Fruit fly (Drosophila melanogaster) whole organism, prepupa: ENCODE results near the gene Mocs1.

Experiments
- CG6163 ChIP-seq: fragments of 200-800 bp; sonication (Bioruptor generic); IDR thresholded peaks from 3 replicates; pipeline ENCODE4 v1.3.6; 2022; ENCODE audit warnings: missing biosample characterization, missing genetic modification characterization
- CG6792 ChIP-seq: fragments of 200-800 bp; sonication (Bioruptor generic); optimal IDR thresholded peaks from 3 replicates; lab custom pipeline; 2016; ENCODE audit warnings: missing biosample characterization, missing genetic modification characterization
- CG8632 ChIP-seq: fragments of 200-800 bp; sonication (Bioruptor generic); optimal IDR thresholded peaks from 3 replicates; lab custom pipeline; 2016; ENCODE audit warnings: missing biosample characterization, missing genetic modification characterization
- Ets96B ChIP-seq: fragments of 200-800 bp; optimal IDR thresholded peaks from 2 replicates; lab custom pipeline; 2019; ENCODE audit warnings: missing biosample characterization, mild to moderate bottlenecking, missing genetic modification characterization, moderate library complexity
- OdsH ChIP-seq: fragments of 200-800 bp; sonication (Bioruptor generic); optimal IDR thresholded peaks from 3 replicates; lab custom pipeline; 2016; ENCODE audit warnings: missing biosample characterization, missing genetic modification characterization
- dsx ChIP-seq: fragments of 200-800 bp; optimal IDR thresholded peaks from 3 replicates; lab custom pipeline; 2019; ENCODE audit warnings: missing biosample characterization, mild to moderate bottlenecking, missing genetic modification characterization, moderate library complexity; ENCODE audit not compliant: poor library complexity, severe bottlenecking
- topi ChIP-seq: fragments of 200-800 bp; sonication (Bioruptor generic); optimal IDR thresholded peaks from 3 replicates; lab custom pipeline; 2016; ENCODE audit warnings: missing biosample characterization, missing genetic modification characterization
- vri ChIP-seq: fragments of 200-800 bp; sonication (Bioruptor generic); optimal IDR thresholded peaks from 3 replicates; lab custom pipeline; 2016; ENCODE audit warnings: missing biosample characterization, mild to moderate bottlenecking, missing genetic modification characterization

DNA sequence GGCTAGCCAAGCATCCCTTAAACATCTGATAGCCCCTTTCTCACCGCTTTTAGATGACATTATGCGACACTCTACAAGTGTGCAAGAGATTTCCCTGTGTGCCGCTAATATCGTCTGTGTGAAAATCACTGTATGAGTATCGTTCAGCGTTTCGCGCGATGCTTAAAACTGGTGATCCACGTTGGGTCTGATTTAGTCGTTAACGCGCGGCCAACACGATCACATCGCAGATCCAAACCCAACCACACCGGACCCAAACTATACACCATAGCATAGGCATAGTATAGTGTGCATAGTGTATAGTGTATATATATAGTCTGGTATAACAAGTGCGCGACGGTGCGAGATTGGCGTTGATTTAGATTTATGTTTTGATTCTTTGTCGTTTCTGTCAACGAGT is 16.5 kb upstream of the Mocs1 start, which contains the start of gene CG7888:
- no peak for TF ChIP-seq Ets96B (tag; lab: Kevin White, UChicago)
- TF ChIP-seq OdsH (GFP tag; lab: Kevin White, UChicago): no peak
- TF ChIP-seq dsx (GFP tag; lab: Kevin White, UChicago): no peak
- TF ChIP-seq CG6792 (GFP tag; lab: Kevin White, UChicago): no peak
- no peak for TF ChIP-seq CG8632 (GFP tag; lab: Kevin White, UChicago)
- TF ChIP-seq vri (GFP tag; lab: Kevin White, UChicago): no peak
- no peak for TF ChIP-seq CG6163
- TF ChIP-seq topi (GFP tag; lab: Kevin White, UChicago): no peak
